Worm (Caenorhabditis elegans) whole organism, L3 larva: Measurements from ENCODE around the gene C32H11.4.

Experiments
- R02D3.7 ChIP-seq: fragments of 150-350 bp; optimal IDR thresholded peaks from 2 replicates; lab custom pipeline; 2014; ENCODE audit warnings: missing biosample characterization, missing genetic modification characterization
- ama-1 ChIP-seq: fragments of 150-350 bp; optimal IDR thresholded peaks from 2 replicates; lab custom pipeline; 2018
- ceh-16 ChIP-seq: sonication (generic microtip); optimal IDR thresholded peaks from 2 replicates; lab custom pipeline; 2017; ENCODE audit warnings: missing biosample characterization, missing genetic modification characterization
- ceh-28 ChIP-seq: fragments of 150-350 bp; optimal IDR thresholded peaks from 2 replicates; lab custom pipeline; 2014; ENCODE audit warnings: missing biosample characterization, missing genetic modification reagents, missing genetic modification characterization
- ceh-82 ChIP-seq: fragments of 150-350 bp; optimal IDR thresholded peaks from 2 replicates; lab custom pipeline; 2014; ENCODE audit warnings: missing biosample characterization, missing genetic modification characterization
- ceh-9 ChIP-seq: sonication (generic microtip); optimal IDR thresholded peaks from 2 replicates; lab custom pipeline; 2018; ENCODE audit warnings: missing biosample characterization, missing genetic modification characterization
- daf-12 ChIP-seq: fragments of 150-350 bp; optimal IDR thresholded peaks from 2 replicates; lab custom pipeline; 2014; ENCODE audit warnings: missing biosample characterization, missing genetic modification reagents, missing genetic modification characterization
- egl-27 ChIP-seq: sonication (generic microtip); optimal IDR thresholded peaks from 4 replicates; lab custom pipeline; 2017; ENCODE audit warnings: missing biosample characterization, missing genetic modification reagents, missing genetic modification characterization
- elt-1 ChIP-seq: fragments of 150-350 bp; optimal IDR thresholded peaks from 2 replicates; lab custom pipeline; 2014; ENCODE audit warnings: missing biosample characterization, missing genetic modification characterization
- elt-2 ChIP-seq: sonication (generic microtip); optimal IDR thresholded peaks from 2 replicates; lab custom pipeline; 2016; ENCODE audit warnings: missing genetic modification reagents, mild to moderate bottlenecking, missing genetic modification characterization, missing compliant biosample characterization
- elt-3 ChIP-seq, 3 experiments: fragments of 150-350 bp in 1 of 3; sonication (generic microtip) in 2 of 3; optimal IDR thresholded peaks; 2 replicates in 2 of 3; 4 replicates in 1 of 3; lab custom pipeline; 2014 to 2017; ENCODE audit warnings: missing biosample characterization in 3 of 3, missing genetic modification characterization in 3 of 3
- eor-1 ChIP-seq, 2 experiments: fragments of 150-350 bp; optimal IDR thresholded peaks; 2 replicates each; lab custom pipeline; 2014 to 2018; ENCODE audit warnings: missing biosample characterization in 2 of 2, missing genetic modification characterization in 2 of 2
- fkh-10 ChIP-seq: sonication (generic microtip); optimal IDR thresholded peaks from 2 replicates; lab custom pipeline; 2017; ENCODE audit warnings: missing biosample characterization, missing genetic modification reagents, missing genetic modification characterization
- fos-1 ChIP-seq: fragments of 150-350 bp; optimal IDR thresholded peaks from 2 replicates; lab custom pipeline; 2014; ENCODE audit warnings: missing biosample characterization, missing genetic modification characterization
- hmg-11 ChIP-seq: sonication (generic microtip); optimal IDR thresholded peaks from 2 replicates; lab custom pipeline; 2016; ENCODE audit warnings: missing genetic modification characterization, missing compliant biosample characterization
- jun-1 ChIP-seq: fragments of 150-350 bp; optimal IDR thresholded peaks from 2 replicates; lab custom pipeline; 2014; ENCODE audit warnings: missing biosample characterization, missing genetic modification reagents, missing genetic modification characterization
- lin-39 ChIP-seq: fragments of 150-350 bp; optimal IDR thresholded peaks from 2 replicates; lab custom pipeline; 2018; ENCODE audit warnings: missing biosample characterization, missing genetic modification reagents, missing genetic modification characterization
- lsy-12 ChIP-seq: sonication (generic microtip); optimal IDR thresholded peaks from 2 replicates; lab custom pipeline; 2016; ENCODE audit warnings: mild to moderate bottlenecking, missing genetic modification characterization, missing compliant biosample characterization
- nhr-11 ChIP-seq: fragments of 150-350 bp; optimal IDR thresholded peaks from 2 replicates; lab custom pipeline; 2014; ENCODE audit warnings: missing biosample characterization, missing genetic modification characterization
- nhr-12 ChIP-seq: fragments of 150-350 bp; optimal IDR thresholded peaks from 2 replicates; lab custom pipeline; 2014; ENCODE audit warnings: missing biosample characterization, missing genetic modification characterization
- nhr-23 ChIP-seq: fragments of 150-350 bp; optimal IDR thresholded peaks from 2 replicates; lab custom pipeline; 2014; ENCODE audit warnings: missing biosample characterization, missing genetic modification reagents, missing genetic modification characterization
- nhr-25 ChIP-seq: sonication (generic microtip); optimal IDR thresholded peaks from 2 replicates; lab custom pipeline; 2017; ENCODE audit warnings: missing biosample characterization, missing genetic modification characterization
- nhr-28 ChIP-seq: fragments of 150-350 bp; optimal IDR thresholded peaks from 2 replicates; lab custom pipeline; 2014; ENCODE audit warnings: missing biosample characterization, missing genetic modification characterization
- nhr-67 ChIP-seq: fragments of 150-350 bp; optimal IDR thresholded peaks from 2 replicates; lab custom pipeline; 2014; ENCODE audit warnings: missing biosample characterization, missing genetic modification characterization
- nhr-76 ChIP-seq: fragments of 150-350 bp; sonication (generic microtip); optimal IDR thresholded peaks from 5 replicates; lab custom pipeline; 2014; ENCODE audit warnings: missing biosample characterization, missing genetic modification characterization
- nhr-77 ChIP-seq: fragments of 150-350 bp; optimal IDR thresholded peaks from 2 replicates; lab custom pipeline; 2014; ENCODE audit warnings: missing biosample characterization, missing genetic modification characterization
- pha-4 ChIP-seq: fragments of 150-350 bp; optimal IDR thresholded peaks from 2 replicates; lab custom pipeline; 2014; ENCODE audit warnings: missing biosample characterization, missing genetic modification reagents, missing genetic modification characterization
- pqm-1 ChIP-seq: fragments of 150-350 bp; optimal IDR thresholded peaks from 2 replicates; lab custom pipeline; 2017; ENCODE audit warnings: missing biosample characterization, missing genetic modification characterization, inconsistent platforms
- sea-2 ChIP-seq: fragments of 150-350 bp; sonication (generic microtip); optimal IDR thresholded peaks from 4 replicates; lab custom pipeline; 2014; ENCODE audit warnings: missing biosample characterization, missing genetic modification reagents, missing genetic modification characterization
- skn-1 ChIP-seq: fragments of 150-350 bp; optimal IDR thresholded peaks from 2 replicates; lab custom pipeline; 2014; ENCODE audit warnings: missing biosample characterization, missing genetic modification characterization
- unc-39 ChIP-seq: sonication (generic microtip); optimal IDR thresholded peaks from 4 replicates; lab custom pipeline; 2017; ENCODE audit warnings: missing biosample characterization, missing genetic modification characterization
- unc-62 ChIP-seq: fragments of 150-350 bp; sonication (generic microtip); optimal IDR thresholded peaks from 4 replicates; lab custom pipeline; 2014; ENCODE audit warnings: missing biosample characterization, missing genetic modification reagents, missing genetic modification characterization
- zag-1 ChIP-seq: fragments of 150-350 bp; optimal IDR thresholded peaks from 2 replicates; lab custom pipeline; 2014; ENCODE audit warnings: missing biosample characterization, missing genetic modification characterization
- ztf-11 ChIP-seq: fragments of 150-350 bp; optimal IDR thresholded peaks from 2 replicates; lab custom pipeline; 2014; ENCODE audit warnings: missing biosample characterization, missing genetic modification characterization
- ztf-4 ChIP-seq: fragments of 150-350 bp; optimal IDR thresholded peaks from 2 replicates; lab custom pipeline; 2014; ENCODE audit warnings: missing biosample characterization, missing genetic modification characterization

Gene C32H11.4

ce11 chrIV:12960136-12960535, 39.1 kb downstream of the C32H11.4 start, which contains the start of gene F55G11.7:
Gene F55G11.7 (plus strand): TSS chrIV:12960436.
- TF ChIP-seq ceh-9 (no peak), daf-12 (tag; lab: Kevin White, UChicago) (no peak), nhr-12 (no peak), jun-1 (tag; lab: Kevin White, UChicago) (no peak), nhr-77 (tag; lab: Kevin White, UChicago) (no peak), egl-27 (tag; lab: Kevin White, UChicago) (no peak), hmg-11 (no peak), lin-39 (tag; lab: Kevin White, UChicago) (no peak), nhr-67 (tag; lab: Kevin White, UChicago) (no peak), ztf-4 (tag; lab: Kevin White, UChicago) (no peak), lsy-12 (no peak), elt-3 (tag; optimal IDR thresholded peaks at IDR 0.05; lab: Kevin White, UChicago) (no peak), pha-4 (tag; lab: Kevin White, UChicago) (no peak), nhr-76 (tag; lab: Kevin White, UChicago) (no peak), nhr-25 (tag; lab: Kevin White, UChicago) (no peak), unc-62 (no peak), nhr-28 (tag; lab: Kevin White, UChicago) (no peak), ceh-28 (tag; lab: Kevin White, UChicago) (no peak)
- TF ChIP-seq, all 47 proteins: peak for 0

- TF ChIP-seq elt-2 (tag; lab: Kevin White, UChicago), result peak; percentile 78
- TF ChIP-seq unc-62, result no peak
- peak; percentile 2 for TF ChIP-seq skn-1 (tag; lab: Kevin White, UChicago)
- peak; percentile 20 for TF ChIP-seq pqm-1
Measured at ce11 chrIV:12962564-12962963, 41.5 kb downstream of the C32H11.4 start, which contains the start of gene F55G11.8. Gene F55G11.8 (plus strand): TSS chrIV:12962808.

- peak; percentile 76 for TF ChIP-seq pqm-1
- no peak for TF ChIP-seq sea-2 (GFP tag; lab: Kevin White, UChicago)
- no peak for TF ChIP-seq ceh-28 (tag; lab: Kevin White, UChicago)
- TF ChIP-seq nhr-77 (tag; lab: Kevin White, UChicago), result no peak
- no peak for TF ChIP-seq fkh-10
- TF ChIP-seq ztf-11, result no peak
- peak; percentile 64 for TF ChIP-seq elt-2 (tag; lab: Kevin White, UChicago)
- no peak for TF ChIP-seq daf-12 (tag; lab: Kevin White, UChicago)
- TF ChIP-seq hmg-11, result no peak
- no peak for TF ChIP-seq nhr-11 (tag; lab: Kevin White, UChicago)
- no peak for TF ChIP-seq ceh-82 (tag; lab: Kevin White, UChicago)
Measured at ce11 chrIV:12964648-12965047, 43.6 kb downstream of the C32H11.4 start.

ce11 chrIV:12965074-12965473, 44.0 kb downstream of the C32H11.4 start, which contains the start of gene dod-22:
Gene dod-22 (plus strand): TSS chrIV:12965374.
- TF ChIP-seq nhr-11 (tag; lab: Kevin White, UChicago), result no peak
- TF ChIP-seq nhr-28 (tag; lab: Kevin White, UChicago), result no peak
- TF ChIP-seq pha-4 (tag; lab: Kevin White, UChicago), result no peak
- TF ChIP-seq fos-1, result no peak
- TF ChIP-seq unc-39 (tag; lab: Kevin White, UChicago), result no peak
- TF ChIP-seq pqm-1, result no peak
- TF ChIP-seq fkh-10, result no peak
- TF ChIP-seq zag-1, result no peak
- no peak for TF ChIP-seq nhr-23
- no peak for TF ChIP-seq skn-1 (tag; lab: Kevin White, UChicago)
- no peak for TF ChIP-seq ceh-16 (tag; lab: Kevin White, UChicago)
- no peak for TF ChIP-seq ama-1
- no peak for TF ChIP-seq eor-1 (tag; optimal IDR thresholded peaks at IDR 0.05; lab: Kevin White, UChicago)
- TF ChIP-seq unc-62, result no peak
- TF ChIP-seq R02D3.7 (tag; lab: Kevin White, UChicago), result no peak

ce11 chrIV:12967303-12967702, 46.2 kb downstream of the C32H11.4 start:
- TF ChIP-seq fos-1, result no peak
- no peak for TF ChIP-seq eor-1 (tag; optimal IDR thresholded peaks at IDR 0.05; lab: Kevin White, UChicago)
- no peak for TF ChIP-seq egl-27 (tag; lab: Kevin White, UChicago)
- no peak for TF ChIP-seq nhr-67 (tag; lab: Kevin White, UChicago)
- no peak for TF ChIP-seq nhr-11 (tag; lab: Kevin White, UChicago)
- no peak for TF ChIP-seq elt-1 (tag; lab: Kevin White, UChicago)
- TF ChIP-seq, all 47 proteins: peak for 0
